In genomic region chr3L:10878842-10879241, dm6 we compare ENCODE assay signal across 1 fruit fly cellular context.
TF ChIP-seq lines count a peak whose summit lies in the region.

Gene CG6418 (minus strand): TSS chr3L:10879037.
Gene Blos4 (plus strand): TSS chr3L:10879085.

TF ChIP-seq in whole organism, embryonic, 481 proteins besides CTCF, POLR2A, EP300 and RAD21 (continued from another document):
- TF ChIP-seq hbn (GFP tag; IDR thresholded peaks at IDR 0.05; lab: Robert Waterston, UW; ENCODE audit: partially characterized antibody) (0 out of 2 replicates have a peak, but pooled peaks have one; percentile 43), kah (GFP tag; optimal IDR thresholded peaks at IDR 0.05; lab: Kevin White, UChicago) (no peak), Elba2 (GFP tag; optimal IDR thresholded peaks at IDR 0.05; lab: Kevin White, UChicago) (no peak), Dref (GFP tag; IDR thresholded peaks at IDR 0.05; lab: Robert Waterston, UW) (peak; percentile 43), Awh (GFP tag; IDR thresholded peaks at IDR 0.05; lab: Robert Waterston, UW) (0 out of 2 replicates have a peak, but pooled peaks have one; percentile 7), grau (tag; optimal IDR thresholded peaks at IDR 0.05; lab: Kevin White, UChicago) (no peak), HmgD (GFP tag; optimal IDR thresholded peaks at IDR 0.05; lab: Kevin White, UChicago) (peak; percentile 4), bbx (GFP tag; IDR thresholded peaks at IDR 0.05; lab: Robert Waterston, UW; ENCODE audit: partially characterized antibody) (peak; percentile 35; the same call in 1 of the 2 replicates), E2f2 (GFP tag; IDR thresholded peaks at IDR 0.05; lab: Robert Waterston, UW) (peak; percentile 85), Vsx1 (GFP tag; optimal IDR thresholded peaks at IDR 0.05; lab: Kevin White, UChicago) (peak; percentile 88), CG11696 (GFP tag; IDR thresholded peaks at IDR 0.05; lab: Robert Waterston, UW) (no peak), Sin3A (optimal IDR thresholded peaks at IDR 0.05; lab: Kevin White, UChicago) (peak; percentile 52), row (GFP tag; IDR thresholded peaks at IDR 0.05; lab: Robert Waterston, UW) (0 out of 3 replicates have a peak, but pooled peaks have one; percentile 8), Med (GFP tag; lab: Kevin White, UChicago) (peak; percentile 67), CG13424 (tag; optimal IDR thresholded peaks at IDR 0.05; lab: Kevin White, UChicago) (no peak), CG14860 (GFP tag; IDR thresholded peaks at IDR 0.05; lab: Robert Waterston, UW; ENCODE audit: partially characterized antibody) (0 out of 3 replicates have a peak, but pooled peaks have one; percentile 41), Ets97D (GFP tag; optimal IDR thresholded peaks at IDR 0.05; lab: Kevin White, UChicago) (peak; percentile 5), onecut (GFP tag; IDR thresholded peaks at IDR 0.05; lab: Robert Waterston, UW) (peak; percentile 95), CG17186 (GFP tag; optimal IDR thresholded peaks at IDR 0.05; lab: Kevin White, UChicago) (peak; percentile 5), ssp (GFP tag; IDR thresholded peaks at IDR 0.05; lab: Robert Waterston, UW) (no peak), trem (tag; optimal IDR thresholded peaks at IDR 0.05; lab: Kevin White, UChicago) (peak; percentile 43), Scr (GFP tag; IDR thresholded peaks at IDR 0.05; lab: Robert Waterston, UW; ENCODE audit: partially characterized antibody) (peak; percentile 46; the same call in 1 of the 2 replicates), CG17829 (tag; optimal IDR thresholded peaks at IDR 0.05; lab: Kevin White, UChicago) (peak; percentile 0), scrt (GFP tag; optimal IDR thresholded peaks at IDR 0.05; lab: Kevin White, UChicago) (peak; percentile 85), CG8765 (GFP tag; IDR thresholded peaks at IDR 0.05; lab: Robert Waterston, UW) (no peak), BEAF-32 (GFP tag; optimal IDR thresholded peaks at IDR 0.05; lab: Kevin White, UChicago) (peak; percentile 17), al (GFP tag; IDR thresholded peaks at IDR 0.05; lab: Robert Waterston, UW) (no peak), MESR4 (GFP tag; optimal IDR thresholded peaks at IDR 0.05; lab: Kevin White, UChicago) (peak; percentile 67), C15 (GFP tag; IDR thresholded peaks at IDR 0.05; lab: Robert Waterston, UW) (no peak), gcm (GFP tag; optimal IDR thresholded peaks at IDR 0.05; lab: Kevin White, UChicago) (no peak), CG6791 (GFP tag; IDR thresholded peaks at IDR 0.05; lab: Robert Waterston, UW; ENCODE audit: partially characterized antibody) (peak; percentile 70), Deaf1 (tag; optimal IDR thresholded peaks at IDR 0.05; lab: Kevin White, UChicago) (no peak), gfzf (GFP tag; optimal IDR thresholded peaks at IDR 0.05; lab: Kevin White, UChicago) (peak; percentile 82), amos (GFP tag; IDR thresholded peaks at IDR 0.05; lab: Robert Waterston, UW; ENCODE audit: partially characterized antibody) (peak; percentile 44; the same call in 1 of the 2 replicates), YL-1 (GFP tag; optimal IDR thresholded peaks at IDR 0.05; lab: Kevin White, UChicago) (peak; percentile 39), CG9797 (GFP tag; optimal IDR thresholded peaks at IDR 0.05; lab: Kevin White, UChicago) (peak; percentile 84), phol (tag; optimal IDR thresholded peaks at IDR 0.05; lab: Kevin White, UChicago) (peak; percentile 1), CG12659 (GFP tag; optimal IDR thresholded peaks at IDR 0.05; lab: Kevin White, UChicago) (peak; percentile 64), CG14710 (tag; optimal IDR thresholded peaks at IDR 0.05; lab: Kevin White, UChicago) (peak; percentile 100), CG4424 (GFP tag; optimal IDR thresholded peaks at IDR 0.05; lab: Kevin White, UChicago) (no peak), CG16815 (GFP tag; optimal IDR thresholded peaks at IDR 0.05; lab: Kevin White, UChicago) (no peak), Bgb (GFP tag; IDR thresholded peaks at IDR 0.05; lab: Robert Waterston, UW; ENCODE audit: partially characterized antibody) (peak; percentile 56), CG34224 (GFP tag; IDR thresholded peaks at IDR 0.05; lab: Robert Waterston, UW; ENCODE audit: partially characterized antibody) (peak; percentile 54; the same call in 2 of the 3 replicates), nerfin-2 (GFP tag; IDR thresholded peaks at IDR 0.05; lab: Robert Waterston, UW; ENCODE audit: partially characterized antibody) (peak; percentile 38; the same call in 1 of the 2 replicates), CG10267 (tag; optimal IDR thresholded peaks at IDR 0.05; lab: Kevin White, UChicago) (peak; percentile 3), pzg (GFP tag; optimal IDR thresholded peaks at IDR 0.05; lab: Kevin White, UChicago) (peak; percentile 81), Dbx (GFP tag; IDR thresholded peaks at IDR 0.05; lab: Robert Waterston, UW) (no peak), Ets65A (GFP tag; lab: Kevin White, UChicago) (no peak), chm (GFP tag; IDR thresholded peaks at IDR 0.05; lab: Robert Waterston, UW) (0 out of 2 replicates have a peak, but pooled peaks have one; percentile 21), CG3407 (GFP tag; optimal IDR thresholded peaks at IDR 0.05; lab: Kevin White, UChicago) (no peak)
